Fruit fly (Drosophila melanogaster): ENCODE measurements around the gene CG15293.
A peak's percentile ranks its signal among the peaks of the same experiment; 100 is the strongest.

CG15293 gene

DNA sequence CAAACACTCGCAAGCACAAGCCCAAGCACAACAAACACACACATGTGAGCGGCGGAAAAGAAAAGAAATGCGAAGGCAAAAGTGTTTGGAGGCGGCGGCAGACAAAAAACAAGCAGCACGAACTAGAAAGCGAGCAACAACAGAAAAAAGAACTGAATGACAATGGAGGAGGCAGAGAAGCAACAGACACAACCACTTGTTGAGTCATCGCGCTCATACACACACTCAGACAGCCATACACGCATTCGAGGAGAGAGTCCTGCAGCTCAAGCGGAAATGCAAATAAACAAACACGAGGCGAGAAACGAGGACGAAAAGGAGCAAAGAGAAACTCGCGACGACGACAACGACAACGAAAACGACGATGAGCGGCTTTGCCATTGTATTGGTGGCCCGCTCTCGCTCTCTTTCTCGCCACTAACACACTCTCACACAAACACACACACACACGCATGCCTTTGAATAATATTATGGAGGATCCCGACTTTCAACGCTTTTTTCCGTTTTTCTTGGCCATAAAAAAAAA lies 6.8 kb upstream of the CG15293 start (continued):
- TF ChIP-seq CG7372 (GFP tag; IDR thresholded peaks at IDR 0.05) (no peak), CG17568 (GFP tag; optimal IDR thresholded peaks at IDR 0.05) (no peak), H15 (GFP tag; IDR thresholded peaks at IDR 0.05) (0 out of 3 replicates have a peak, but pooled peaks have one; percentile 15), Atf3 (GFP tag; optimal IDR thresholded peaks at IDR 0.05) (no peak), scrt (GFP tag; optimal IDR thresholded peaks at IDR 0.05) (peak; percentile 98), gt (GFP tag; IDR thresholded peaks at IDR 0.05) (no peak), dmrt11E (tag; optimal IDR thresholded peaks at IDR 0.05) (no peak), bab2 (GFP tag; optimal IDR thresholded peaks at IDR 0.05) (no peak), Deaf1 (tag; optimal IDR thresholded peaks at IDR 0.05) (peak; percentile 83), sens-2 (GFP tag; IDR thresholded peaks at IDR 0.05) (no peak), slbo (GFP tag; IDR thresholded peaks at IDR 0.05) (no peak), cad (GFP tag; optimal IDR thresholded peaks at IDR 0.05) (no peak), CG4404 (GFP tag; IDR thresholded peaks at IDR 0.05) (no peak), CTCF (GFP tag; optimal IDR thresholded peaks at IDR 0.05) (no peak), hkb (optimal IDR thresholded peaks at IDR 0.05) (no peak), hkb (GFP tag; IDR thresholded peaks at IDR 0.05) (no peak), hbn (GFP tag; IDR thresholded peaks at IDR 0.05; ENCODE audit: partially characterized antibody) (no peak), CG12942 (GFP tag; optimal IDR thresholded peaks at IDR 0.05) (no peak), Antp (GFP tag; optimal IDR thresholded peaks at IDR 0.05) (no peak), NFAT (GFP tag; IDR thresholded peaks at IDR 0.05) (no peak), Trl (optimal IDR thresholded peaks at IDR 0.05) (peak; percentile 16 to 58), Trl (GFP tag; optimal IDR thresholded peaks at IDR 0.05) (no peak), dysf (GFP tag; IDR thresholded peaks at IDR 0.05) (no peak), Xbp1 (GFP tag; optimal IDR thresholded peaks at IDR 0.05) (no peak), CG4820 (GFP tag; optimal IDR thresholded peaks at IDR 0.05) (no peak), gce (GFP tag; IDR thresholded peaks at IDR 0.05) (no peak), crp (GFP tag; optimal IDR thresholded peaks at IDR 0.05) (no peak), CG8388 (GFP tag; optimal IDR thresholded peaks at IDR 0.05) (no peak), NK7.1 (GFP tag; optimal IDR thresholded peaks at IDR 0.05) (no peak), pfk (GFP tag; optimal IDR thresholded peaks at IDR 0.05) (no peak), BEAF-32 (GFP tag; optimal IDR thresholded peaks at IDR 0.05) (no peak), vvl (GFP tag; IDR thresholded peaks at IDR 0.05) (no peak), CG8281 (tag; optimal IDR thresholded peaks at IDR 0.05) (no peak), CG3065 (GFP tag; optimal IDR thresholded peaks at IDR 0.05) (no peak), Rx (GFP tag; IDR thresholded peaks at IDR 0.05) (no peak), MBD-R2 (GFP tag; IDR thresholded peaks at IDR 0.05) (no peak), Ets65A (GFP tag) (peak; percentile 14), Dref (GFP tag; IDR thresholded peaks at IDR 0.05) (no peak), ase (GFP tag; IDR thresholded peaks at IDR 0.05) (no peak)

DNA sequence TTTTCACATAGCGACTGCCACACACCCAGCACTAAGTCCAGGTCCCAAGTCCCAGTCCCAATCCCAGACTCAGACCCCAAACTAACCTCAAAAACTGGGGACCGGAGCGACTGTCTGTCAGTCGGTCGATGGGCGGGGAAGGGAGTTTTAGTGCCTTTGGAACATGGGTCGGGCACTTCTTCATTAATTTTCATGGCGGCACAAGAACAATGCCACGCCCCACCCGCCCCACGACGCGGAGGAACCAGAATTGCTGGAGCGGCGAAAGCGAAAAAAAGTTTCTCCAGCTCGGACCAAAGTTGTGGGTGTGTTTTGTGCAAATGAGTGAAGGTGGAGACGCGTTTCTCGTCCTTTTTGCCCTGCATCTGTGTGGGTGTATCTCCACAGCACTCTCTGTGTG lies 4.0 kb upstream of the CG15293 start:
- TF ChIP-seq Fer3 (tag; optimal IDR thresholded peaks at IDR 0.05), result no peak
- TF ChIP-seq CG7928 (GFP tag; optimal IDR thresholded peaks at IDR 0.05), result no peak
- TF ChIP-seq CG13894 (tag; optimal IDR thresholded peaks at IDR 0.05), result peak; percentile 68
- no peak for TF ChIP-seq CG10267 (tag; optimal IDR thresholded peaks at IDR 0.05)
- no peak for TF ChIP-seq Hr78 (GFP tag; optimal IDR thresholded peaks at IDR 0.05)
- 0 out of 3 replicates have a peak, but pooled peaks have one; percentile 44 for TF ChIP-seq CG6175 (GFP tag; IDR thresholded peaks at IDR 0.05)
- no peak for TF ChIP-seq TFAM (GFP tag; optimal IDR thresholded peaks at IDR 0.05)
- no peak for TF ChIP-seq kah (GFP tag; optimal IDR thresholded peaks at IDR 0.05)
- peak; percentile 17 for TF ChIP-seq bigmax (GFP tag; optimal IDR thresholded peaks at IDR 0.05)
- no peak for TF ChIP-seq HHEX (GFP tag; optimal IDR thresholded peaks at IDR 0.05)
- TF ChIP-seq lab (GFP tag; optimal IDR thresholded peaks at IDR 0.05), result no peak
- peak; percentile 87 for TF ChIP-seq abd-A (tag; optimal IDR thresholded peaks at IDR 0.05)
- peak; percentile 20 for TF ChIP-seq Ets65A (GFP tag)
